Worm (Caenorhabditis elegans) whole organism, L3 larva: ENCODE measurements around the gene C01G6.4.

Experiments used
- R02D3.7 ChIP-seq: fragments of 150-350 bp; optimal IDR thresholded peaks from 2 replicates; lab custom pipeline; 2014; ENCODE audit warnings: missing biosample characterization, missing genetic modification characterization
- ZK546.5 ChIP-seq: sonication (generic microtip); optimal IDR thresholded peaks from 2 replicates; lab custom pipeline; 2017; ENCODE audit warnings: missing biosample characterization, missing genetic modification characterization
- aly-2 ChIP-seq: fragments of 150-350 bp; optimal IDR thresholded peaks from 2 replicates; lab custom pipeline; 2014; ENCODE audit warnings: missing biosample characterization, missing genetic modification characterization
- ama-1 ChIP-seq: fragments of 150-350 bp; optimal IDR thresholded peaks from 2 replicates; lab custom pipeline; 2018
- ceh-16 ChIP-seq: sonication (generic microtip); optimal IDR thresholded peaks from 2 replicates; lab custom pipeline; 2017; ENCODE audit warnings: missing biosample characterization, missing genetic modification characterization
- ceh-28 ChIP-seq: fragments of 150-350 bp; optimal IDR thresholded peaks from 2 replicates; lab custom pipeline; 2014; ENCODE audit warnings: missing biosample characterization, missing genetic modification reagents, missing genetic modification characterization
- ceh-82 ChIP-seq: fragments of 150-350 bp; optimal IDR thresholded peaks from 2 replicates; lab custom pipeline; 2014; ENCODE audit warnings: missing biosample characterization, missing genetic modification characterization
- ceh-9 ChIP-seq: sonication (generic microtip); optimal IDR thresholded peaks from 2 replicates; lab custom pipeline; 2018; ENCODE audit warnings: missing biosample characterization, missing genetic modification characterization
- daf-12 ChIP-seq: fragments of 150-350 bp; optimal IDR thresholded peaks from 2 replicates; lab custom pipeline; 2014; ENCODE audit warnings: missing biosample characterization, missing genetic modification reagents, missing genetic modification characterization
- egl-27 ChIP-seq: sonication (generic microtip); optimal IDR thresholded peaks from 4 replicates; lab custom pipeline; 2017; ENCODE audit warnings: missing biosample characterization, missing genetic modification reagents, missing genetic modification characterization
- egl-5 ChIP-seq: fragments of 150-350 bp; optimal IDR thresholded peaks from 2 replicates; lab custom pipeline; 2017; ENCODE audit warnings: missing biosample characterization, missing genetic modification reagents, missing genetic modification characterization, inconsistent platforms
- elt-1 ChIP-seq: fragments of 150-350 bp; optimal IDR thresholded peaks from 2 replicates; lab custom pipeline; 2014; ENCODE audit warnings: missing biosample characterization, missing genetic modification characterization
- elt-2 ChIP-seq: sonication (generic microtip); optimal IDR thresholded peaks from 2 replicates; lab custom pipeline; 2016; ENCODE audit warnings: missing genetic modification reagents, mild to moderate bottlenecking, missing genetic modification characterization, missing compliant biosample characterization
- elt-3 ChIP-seq, 3 experiments: fragments of 150-350 bp in 1 of 3; sonication (generic microtip) in 2 of 3; optimal IDR thresholded peaks; 2 replicates in 2 of 3; 4 replicates in 1 of 3; lab custom pipeline; 2014 to 2017; ENCODE audit warnings: missing biosample characterization in 3 of 3, missing genetic modification characterization in 3 of 3
- eor-1 ChIP-seq, 2 experiments: fragments of 150-350 bp; optimal IDR thresholded peaks; 2 replicates each; lab custom pipeline; 2014 to 2018; ENCODE audit warnings: missing biosample characterization in 2 of 2, missing genetic modification characterization in 2 of 2
- fkh-10 ChIP-seq: sonication (generic microtip); optimal IDR thresholded peaks from 2 replicates; lab custom pipeline; 2017; ENCODE audit warnings: missing biosample characterization, missing genetic modification reagents, missing genetic modification characterization
- fkh-2 ChIP-seq: fragments of 150-350 bp; optimal IDR thresholded peaks from 2 replicates; lab custom pipeline; 2014; ENCODE audit warnings: missing biosample characterization, missing genetic modification reagents, missing genetic modification characterization
- fos-1 ChIP-seq: fragments of 150-350 bp; optimal IDR thresholded peaks from 2 replicates; lab custom pipeline; 2014; ENCODE audit warnings: missing biosample characterization, missing genetic modification characterization
- hmg-11 ChIP-seq: sonication (generic microtip); optimal IDR thresholded peaks from 2 replicates; lab custom pipeline; 2016; ENCODE audit warnings: missing genetic modification characterization, missing compliant biosample characterization
- jun-1 ChIP-seq: fragments of 150-350 bp; optimal IDR thresholded peaks from 2 replicates; lab custom pipeline; 2014; ENCODE audit warnings: missing biosample characterization, missing genetic modification reagents, missing genetic modification characterization
- lin-15B ChIP-seq: fragments of 150-350 bp; optimal IDR thresholded peaks from 2 replicates; lab custom pipeline; 2014; ENCODE audit warnings: missing biosample characterization, missing genetic modification characterization
- lin-39 ChIP-seq: fragments of 150-350 bp; optimal IDR thresholded peaks from 2 replicates; lab custom pipeline; 2018; ENCODE audit warnings: missing biosample characterization, missing genetic modification reagents, missing genetic modification characterization
- lsy-12 ChIP-seq: sonication (generic microtip); optimal IDR thresholded peaks from 2 replicates; lab custom pipeline; 2016; ENCODE audit warnings: mild to moderate bottlenecking, missing genetic modification characterization, missing compliant biosample characterization
- mdl-1 ChIP-seq: fragments of 150-350 bp; optimal IDR thresholded peaks from 2 replicates; lab custom pipeline; 2014; ENCODE audit warnings: missing biosample characterization, missing genetic modification characterization
- mml-1 ChIP-seq: fragments of 150-350 bp; sonication (generic microtip); optimal IDR thresholded peaks from 3 replicates; lab custom pipeline; 2014; ENCODE audit warnings: missing biosample characterization, missing genetic modification characterization
- nfya-1 ChIP-seq: sonication (generic microtip); optimal IDR thresholded peaks from 2 replicates; lab custom pipeline; 2017; ENCODE audit warnings: missing genetic modification characterization, mild to moderate bottlenecking, missing compliant biosample characterization, antibody characterized with exemption, moderate library complexity; ENCODE audit not compliant: insufficient read depth
- nhr-11 ChIP-seq: fragments of 150-350 bp; optimal IDR thresholded peaks from 2 replicates; lab custom pipeline; 2014; ENCODE audit warnings: missing biosample characterization, missing genetic modification characterization
- nhr-12 ChIP-seq: fragments of 150-350 bp; optimal IDR thresholded peaks from 2 replicates; lab custom pipeline; 2014; ENCODE audit warnings: missing biosample characterization, missing genetic modification characterization
- nhr-23 ChIP-seq: fragments of 150-350 bp; optimal IDR thresholded peaks from 2 replicates; lab custom pipeline; 2014; ENCODE audit warnings: missing biosample characterization, missing genetic modification reagents, missing genetic modification characterization
- nhr-237 ChIP-seq: fragments of 150-350 bp; optimal IDR thresholded peaks from 2 replicates; lab custom pipeline; 2014; ENCODE audit warnings: missing biosample characterization, missing genetic modification characterization
- nhr-28 ChIP-seq: fragments of 150-350 bp; optimal IDR thresholded peaks from 2 replicates; lab custom pipeline; 2014; ENCODE audit warnings: missing biosample characterization, missing genetic modification characterization
- nhr-43 ChIP-seq: sonication (generic microtip); optimal IDR thresholded peaks from 2 replicates; lab custom pipeline; 2016; ENCODE audit warnings: mild to moderate bottlenecking, missing genetic modification characterization, missing compliant biosample characterization; ENCODE audit not compliant: poor library complexity, severe bottlenecking
- nhr-67 ChIP-seq: fragments of 150-350 bp; optimal IDR thresholded peaks from 2 replicates; lab custom pipeline; 2014; ENCODE audit warnings: missing biosample characterization, missing genetic modification characterization
- nhr-76 ChIP-seq: fragments of 150-350 bp; sonication (generic microtip); optimal IDR thresholded peaks from 5 replicates; lab custom pipeline; 2014; ENCODE audit warnings: missing biosample characterization, missing genetic modification characterization
- nhr-77 ChIP-seq: fragments of 150-350 bp; optimal IDR thresholded peaks from 2 replicates; lab custom pipeline; 2014; ENCODE audit warnings: missing biosample characterization, missing genetic modification characterization
- pha-4 ChIP-seq: fragments of 150-350 bp; optimal IDR thresholded peaks from 2 replicates; lab custom pipeline; 2014; ENCODE audit warnings: missing biosample characterization, missing genetic modification reagents, missing genetic modification characterization
- pqm-1 ChIP-seq: fragments of 150-350 bp; optimal IDR thresholded peaks from 2 replicates; lab custom pipeline; 2017; ENCODE audit warnings: missing biosample characterization, missing genetic modification characterization, inconsistent platforms
- skn-1 ChIP-seq: fragments of 150-350 bp; optimal IDR thresholded peaks from 2 replicates; lab custom pipeline; 2014; ENCODE audit warnings: missing biosample characterization, missing genetic modification characterization
- snpc-4 ChIP-seq: fragments of 150-350 bp; optimal IDR thresholded peaks from 2 replicates; lab custom pipeline; 2014; ENCODE audit warnings: missing biosample characterization, missing genetic modification characterization
- tbx-2 ChIP-seq: sonication (generic microtip); optimal IDR thresholded peaks from 2 replicates; lab custom pipeline; 2016; ENCODE audit warnings: mild to moderate bottlenecking, missing genetic modification characterization, missing compliant biosample characterization
- unc-39 ChIP-seq: sonication (generic microtip); optimal IDR thresholded peaks from 4 replicates; lab custom pipeline; 2017; ENCODE audit warnings: missing biosample characterization, missing genetic modification characterization
- unc-62 ChIP-seq: fragments of 150-350 bp; sonication (generic microtip); optimal IDR thresholded peaks from 4 replicates; lab custom pipeline; 2014; ENCODE audit warnings: missing biosample characterization, missing genetic modification reagents, missing genetic modification characterization
- ztf-11 ChIP-seq: fragments of 150-350 bp; optimal IDR thresholded peaks from 2 replicates; lab custom pipeline; 2014; ENCODE audit warnings: missing biosample characterization, missing genetic modification characterization
- ztf-4 ChIP-seq: fragments of 150-350 bp; optimal IDR thresholded peaks from 2 replicates; lab custom pipeline; 2014; ENCODE audit warnings: missing biosample characterization, missing genetic modification characterization

C01G6.4 gene

ce11 chrII:9291632-9292031 lies 18.8 kb upstream of the C01G6.4 start, which contains the start of gene acs-7:
Gene acs-7 (plus strand): TSS chrII:9292017.
- peak; percentile 98 for TF ChIP-seq elt-2 (tag; lab: Kevin White, UChicago)
- TF ChIP-seq nhr-76 (tag; lab: Kevin White, UChicago): peak; percentile 81
- peak; percentile 64 for TF ChIP-seq jun-1
- TF ChIP-seq pqm-1 (tag; lab: Kevin White, UChicago): peak; percentile 99
- peak; percentile 34 for TF ChIP-seq nfya-1 (tag; lab: Kevin White, UChicago)
- no peak for TF ChIP-seq unc-62 (GFP tag; lab: Kevin White, UChicago)
- TF ChIP-seq lin-15B (tag; lab: Kevin White, UChicago): no peak
- TF ChIP-seq pha-4 (tag; lab: Kevin White, UChicago): peak; percentile 64

- no peak for TF ChIP-seq hmg-11 (tag; lab: Kevin White, UChicago)
- TF ChIP-seq eor-1 (tag; optimal IDR thresholded peaks at IDR 0.05; lab: Kevin White, UChicago): no peak
- TF ChIP-seq nhr-237 (tag; lab: Kevin White, UChicago): no peak
- no peak for TF ChIP-seq fkh-10 (GFP tag; lab: Kevin White, UChicago)
- TF ChIP-seq nfya-1 (tag; lab: Kevin White, UChicago): no peak
- TF ChIP-seq nhr-23: no peak
- TF ChIP-seq egl-27 (tag; lab: Kevin White, UChicago): no peak
- no peak for TF ChIP-seq ceh-28 (tag; lab: Kevin White, UChicago)
- TF ChIP-seq lin-15B (tag; lab: Kevin White, UChicago): no peak
- no peak for TF ChIP-seq egl-5 (tag; lab: Kevin White, UChicago)
- TF ChIP-seq nhr-76 (tag; lab: Kevin White, UChicago): no peak
- no peak for TF ChIP-seq elt-2 (tag; lab: Kevin White, UChicago)
- TF ChIP-seq lin-39 (tag; lab: Kevin White, UChicago): no peak
- TF ChIP-seq nhr-28 (tag; lab: Kevin White, UChicago): no peak
- TF ChIP-seq unc-62 (GFP tag; lab: Kevin White, UChicago): no peak
- no peak for TF ChIP-seq ceh-82 (tag; lab: Kevin White, UChicago)
Observed at ce11 chrII:9289127-9289526, 16.3 kb upstream of the C01G6.4 start.

- TF ChIP-seq elt-2 (tag; lab: Kevin White, UChicago) (no peak), ceh-82 (tag; lab: Kevin White, UChicago) (no peak), mml-1 (no peak), tbx-2 (tag; lab: Kevin White, UChicago) (no peak), jun-1 (no peak), ztf-11 (tag; lab: Kevin White, UChicago) (no peak), nhr-43 (tag; lab: Kevin White, UChicago) (peak; percentile 25), snpc-4 (tag; lab: Kevin White, UChicago) (no peak), skn-1 (tag; lab: Kevin White, UChicago) (no peak), egl-27 (tag; lab: Kevin White, UChicago) (no peak), fkh-2 (no peak), unc-39 (tag; lab: Kevin White, UChicago) (no peak), ZK546.5 (tag; lab: Kevin White, UChicago) (no peak), mdl-1 (no peak), nhr-237 (tag; lab: Kevin White, UChicago) (no peak), lin-15B (tag; lab: Kevin White, UChicago) (no peak), ceh-28 (tag; lab: Kevin White, UChicago) (peak; percentile 10), ama-1 (lab: Kevin White, UChicago) (peak; percentile 89), elt-3 (tag; optimal IDR thresholded peaks at IDR 0.05; lab: Kevin White, UChicago) (no peak), nfya-1 (tag; lab: Kevin White, UChicago) (peak; percentile 55), nhr-12 (tag; lab: Kevin White, UChicago) (no peak), nhr-67 (no peak), pqm-1 (tag; lab: Kevin White, UChicago) (peak; percentile 4), egl-5 (tag; lab: Kevin White, UChicago) (no peak), fkh-10 (GFP tag; lab: Kevin White, UChicago) (no peak), hmg-11 (tag; lab: Kevin White, UChicago) (no peak), fos-1 (no peak), nhr-28 (tag; lab: Kevin White, UChicago) (no peak), ceh-16 (no peak), nhr-11 (no peak), nhr-76 (tag; lab: Kevin White, UChicago) (no peak), nhr-23 (peak; percentile 44), nhr-77 (tag; lab: Kevin White, UChicago) (no peak), lin-39 (tag; lab: Kevin White, UChicago) (peak; percentile 34), lsy-12 (tag; lab: Kevin White, UChicago) (no peak), daf-12 (tag; lab: Kevin White, UChicago) (no peak), pha-4 (tag; lab: Kevin White, UChicago) (no peak), ztf-4 (tag; lab: Kevin White, UChicago) (no peak), eor-1 (tag; optimal IDR thresholded peaks at IDR 0.05; lab: Kevin White, UChicago) (no peak), aly-2 (tag; lab: Kevin White, UChicago) (no peak), R02D3.7 (tag; lab: Kevin White, UChicago) (no peak), ceh-9 (no peak), elt-1 (tag; lab: Kevin White, UChicago) (no peak)
Observed at ce11 chrII:9285171-9286025, 12.6 kb upstream of the C01G6.4 start, which contains the start of gene mtrr-1. Gene mtrr-1 (plus strand): TSS chrII:9285975.
